Fruit fly (Drosophila melanogaster): ENCODE data around the gene CG46399.

The CG46399 gene

dm6 chrX:14858951-14859350 lies at the start of gene CG46399:
TSS of gene CG46399 (plus strand) at chrX:14859251.
- TF ChIP-seq Optix (GFP tag; IDR thresholded peaks at IDR 0.05), result no peak
- TF ChIP-seq CG13775 (GFP tag; optimal IDR thresholded peaks at IDR 0.05), result no peak
- no peak for TF ChIP-seq ken (GFP tag; IDR thresholded peaks at IDR 0.05)
- TF ChIP-seq nerfin-2 (GFP tag; IDR thresholded peaks at IDR 0.05; ENCODE audit: partially characterized antibody), result no peak
- no peak for TF ChIP-seq z (GFP tag; IDR thresholded peaks at IDR 0.05)
- no peak for TF ChIP-seq tna (GFP tag; IDR thresholded peaks at IDR 0.05; ENCODE audit: partially characterized antibody)

- TF ChIP-seq Blimp-1 (GFP tag; optimal IDR thresholded peaks at IDR 0.05), result peak; percentile 13
- TF ChIP-seq CG15073 (GFP tag; optimal IDR thresholded peaks at IDR 0.05), result no peak
- no peak for TF ChIP-seq dm (GFP tag; optimal IDR thresholded peaks at IDR 0.05)
- peak; percentile 83 for TF ChIP-seq D19B (GFP tag; optimal IDR thresholded peaks at IDR 0.05)
- 0 out of 2 replicates have a peak, but pooled peaks have one; percentile 34 for TF ChIP-seq stc (GFP tag; IDR thresholded peaks at IDR 0.05)
- peak; percentile 15 for TF ChIP-seq CG10979 (tag; optimal IDR thresholded peaks at IDR 0.05)
- no peak for TF ChIP-seq CG1647 (GFP tag; optimal IDR thresholded peaks at IDR 0.05)
- peak; percentile 37 for TF ChIP-seq CG2712 (tag; optimal IDR thresholded peaks at IDR 0.05)
- 0 out of 3 replicates have a peak, but pooled peaks have one; percentile 28 for TF ChIP-seq dysf (GFP tag; IDR thresholded peaks at IDR 0.05)
- TF ChIP-seq nmo (GFP tag; optimal IDR thresholded peaks at IDR 0.05), result peak; percentile 33
- TF ChIP-seq Hr78 (GFP tag; optimal IDR thresholded peaks at IDR 0.05), result peak in 1 of 2 experiments; percentile 19
- no peak for TF ChIP-seq sug (tag; optimal IDR thresholded peaks at IDR 0.05)
- TF ChIP-seq Eip74EF (GFP tag; optimal IDR thresholded peaks at IDR 0.05), result no peak
- peak; percentile 15; the same call in 1 of the 2 replicates for TF ChIP-seq Rfx (GFP tag; IDR thresholded peaks at IDR 0.05)
- peak; percentile 17 for TF ChIP-seq dmrt99B (tag; optimal IDR thresholded peaks at IDR 0.05)
- TF ChIP-seq CG17328 (GFP tag; IDR thresholded peaks at IDR 0.05), result no peak
- peak; percentile 9 for TF ChIP-seq Sox102F (GFP tag; optimal IDR thresholded peaks at IDR 0.05)
- TF ChIP-seq CG11504 (tag; optimal IDR thresholded peaks at IDR 0.05), result peak; percentile 21
- TF ChIP-seq phol (tag; optimal IDR thresholded peaks at IDR 0.05), result peak; percentile 8
- peak; percentile 42 for TF ChIP-seq CG18262 (tag; optimal IDR thresholded peaks at IDR 0.05)
- TF ChIP-seq Xrp1 (GFP tag; IDR thresholded peaks at IDR 0.05), result peak; percentile 14; the same call in 1 of the 2 replicates
- peak; percentile 1 for TF ChIP-seq CG2678 (tag; optimal IDR thresholded peaks at IDR 0.05)
- TF ChIP-seq vvl (GFP tag; IDR thresholded peaks at IDR 0.05), result peak; percentile 9; the same call in 1 of the 2 replicates
- peak; percentile 8 for TF ChIP-seq dmrt11E (tag; optimal IDR thresholded peaks at IDR 0.05)
- TF ChIP-seq CG17361 (GFP tag; IDR thresholded peaks at IDR 0.05), result 0 out of 3 replicates have a peak, but pooled peaks have one; percentile 8
- TF ChIP-seq CG7839 (tag; optimal IDR thresholded peaks at IDR 0.05), result peak; percentile 7
- TF ChIP-seq gem (tag; optimal IDR thresholded peaks at IDR 0.05), result peak; percentile 45
- no peak for TF ChIP-seq ase (GFP tag; IDR thresholded peaks at IDR 0.05)
- TF ChIP-seq HHEX (GFP tag; optimal IDR thresholded peaks at IDR 0.05), result no peak
- no peak for TF ChIP-seq pum (GFP tag; optimal IDR thresholded peaks at IDR 0.05)
- TF ChIP-seq tup (GFP tag; optimal IDR thresholded peaks at IDR 0.05), result no peak
- TF ChIP-seq p53 (GFP tag; optimal IDR thresholded peaks at IDR 0.05), result no peak
- TF ChIP-seq bsh (GFP tag; optimal IDR thresholded peaks at IDR 0.05), result peak in 1 of 2 experiments; percentile 29
- TF ChIP-seq caup (GFP tag; optimal IDR thresholded peaks at IDR 0.05; ENCODE audit: severe bottlenecking), result no peak
- no peak for TF ChIP-seq sob (GFP tag; IDR thresholded peaks at IDR 0.05)
- peak; percentile 39; the same call in 1 of the 2 replicates for TF ChIP-seq CG6689 (GFP tag; IDR thresholded peaks at IDR 0.05)
- no peak for TF ChIP-seq pan (optimal IDR thresholded peaks at IDR 0.05)
- TF ChIP-seq pan (GFP tag; optimal IDR thresholded peaks at IDR 0.05 in 1 of 2, IDR thresholded peaks at IDR 0.05 in 1 of 2), result peak in 1 of 2 experiments; percentile 10
- TF ChIP-seq nau (GFP tag; optimal IDR thresholded peaks at IDR 0.05), result no peak
- peak; percentile 16; the same call in 1 of the 2 replicates for TF ChIP-seq ara (GFP tag; IDR thresholded peaks at IDR 0.05)
- peak; percentile 52; the same call in 2 of the 3 replicates for TF ChIP-seq row (GFP tag; IDR thresholded peaks at IDR 0.05)
Measured at dm6 chrX:14810433-14810832, 48.6 kb upstream of the CG46399 start.
